Worm (Caenorhabditis elegans) whole organism, midembryonic: Measurements from ENCODE around the gene Y39B6A.41.
"Not testable (repeated sequence)": the region's sequence is repeated elsewhere in the genome, so short reads cannot be mapped to it uniquely, and the experiment has no call there.

Experiments used
- T22C8.4 ChIP-seq: fragments of 200-800 bp; sonication (Bioruptor generic); IDR thresholded peaks from 2 replicates; pipeline ENCODE4 v1.3.6; 2022; ENCODE audit warnings: missing genetic modification characterization, missing compliant biosample characterization
- cog-1 ChIP-seq: sonication (generic microtip); optimal IDR thresholded peaks from 2 replicates; lab custom pipeline; 2016; ENCODE audit warnings: missing genetic modification characterization, missing compliant biosample characterization
- flt-1 ChIP-seq: fragments of 200-800 bp; sonication (Bioruptor generic); IDR thresholded peaks from 2 replicates; pipeline ENCODE4 v1.3.6; 2022; ENCODE audit warnings: missing genetic modification characterization, missing compliant biosample characterization
- klf-2 ChIP-seq: fragments of 200-800 bp; sonication (Bioruptor generic); conservative IDR thresholded peaks from 2 replicates; pipeline ENCODE4 v1.3.6; 2022; ENCODE audit warnings: missing genetic modification reagents, missing genetic modification characterization, missing compliant biosample characterization
- med-1 ChIP-seq: sonication (generic microtip); optimal IDR thresholded peaks from 2 replicates; lab custom pipeline; 2017; ENCODE audit warnings: missing genetic modification characterization, mild to moderate bottlenecking, missing compliant biosample characterization, antibody characterized with exemption, missing genetic modification reagents; ENCODE audit not compliant: insufficient read depth
- ref-1 ChIP-seq: fragments of 200-800 bp; sonication (Bioruptor generic); conservative IDR thresholded peaks from 2 replicates; pipeline ENCODE4 v1.3.6; 2022; ENCODE audit warnings: missing genetic modification reagents, missing genetic modification characterization, missing compliant biosample characterization
- tab-1 ChIP-seq: fragments of 200-800 bp; sonication (Bioruptor generic); IDR thresholded peaks from 2 replicates; pipeline ENCODE4 v1.3.6; 2022; ENCODE audit warnings: missing genetic modification characterization, missing compliant biosample characterization
- ztf-23 ChIP-seq: fragments of 200-800 bp; sonication (Bioruptor generic); IDR thresholded peaks from 2 replicates; pipeline ENCODE4 v1.3.6; 2022; ENCODE audit warnings: missing genetic modification reagents, missing genetic modification characterization, missing compliant biosample characterization
- ztf-29 ChIP-seq: fragments of 200-800 bp; sonication (Bioruptor generic); IDR thresholded peaks from 2 replicates; pipeline ENCODE4 v1.3.6; 2022; ENCODE audit warnings: missing genetic modification reagents, missing genetic modification characterization, missing compliant biosample characterization

Y39B6A.41 gene

ce11 chrV:18977876-18978275, at the start of gene Y39B6A.41:
Y39B6A.41 (minus strand) TSS chrV:18977976.
- TF ChIP-seq med-1 (GFP tag; lab: Kevin White, UChicago) (no peak), T22C8.4 (GFP tag; lab: Robert Waterston, UW) (no peak), ref-1 (GFP tag; lab: Robert Waterston, UW) (no peak), klf-2 (GFP tag; lab: Robert Waterston, UW) (no peak), cog-1 (tag; lab: Kevin White, UChicago) (no peak), ztf-29 (GFP tag; lab: Robert Waterston, UW) (no peak), flt-1 (GFP tag; lab: Robert Waterston, UW) (no peak)

ce11 chrV:19027338-19027737, 49.6 kb upstream of the Y39B6A.41 start:
- no peak for TF ChIP-seq ztf-29 (GFP tag; lab: Robert Waterston, UW)
- peak; percentile 91 for TF ChIP-seq T22C8.4 (GFP tag; lab: Robert Waterston, UW)

- peak; percentile 82 for TF ChIP-seq T22C8.4 (GFP tag; lab: Robert Waterston, UW)
Observed at ce11 chrV:19026757-19027156, 49.0 kb upstream of the Y39B6A.41 start.

- TF ChIP-seq ref-1 (GFP tag; lab: Robert Waterston, UW) (no peak), med-1 (GFP tag; lab: Kevin White, UChicago) (no peak), ztf-23 (GFP tag; lab: Robert Waterston, UW) (no peak), flt-1 (GFP tag; lab: Robert Waterston, UW) (no peak), T22C8.4 (GFP tag; lab: Robert Waterston, UW) (no peak), ztf-29 (GFP tag; lab: Robert Waterston, UW) (no peak), tab-1 (GFP tag; lab: Robert Waterston, UW) (no peak), cog-1 (tag; lab: Kevin White, UChicago) (no peak)
Observed at ce11 chrV:19026163-19026562, 48.4 kb upstream of the Y39B6A.41 start, which contains the start of gene Y39B6A.25. Y39B6A.25 (plus strand) TSS chrV:19026463.

- TF ChIP-seq tab-1 (GFP tag; lab: Robert Waterston, UW), result no peak
Observed at ce11 chrV:19024683-19025082, 46.9 kb upstream of the Y39B6A.41 start, which contains the start of gene Y39B6A.29. Y39B6A.29 (minus strand) TSS chrV:19024783.

- TF ChIP-seq ztf-29 (GFP tag; lab: Robert Waterston, UW) (no peak), ztf-23 (GFP tag; lab: Robert Waterston, UW) (no peak), T22C8.4 (GFP tag; lab: Robert Waterston, UW) (peak; percentile 85), klf-2 (GFP tag; lab: Robert Waterston, UW) (no peak), med-1 (GFP tag; lab: Kevin White, UChicago) (no peak), flt-1 (GFP tag; lab: Robert Waterston, UW) (no peak), ref-1 (GFP tag; lab: Robert Waterston, UW) (no peak)
Observed at ce11 chrV:19019239-19019638, 41.5 kb upstream of the Y39B6A.41 start.

- peak; percentile 79 for TF ChIP-seq T22C8.4 (GFP tag; lab: Robert Waterston, UW)
Observed at ce11 chrV:19014940-19015339, 37.2 kb upstream of the Y39B6A.41 start.

ce11 chrV:19014273-19014672, 36.5 kb upstream of the Y39B6A.41 start, which contains the start of gene Y39B6A.30:
Y39B6A.30 (plus strand) TSS chrV:19014573.
- not testable (repeated sequence) for TF ChIP-seq ztf-29 (GFP tag; lab: Robert Waterston, UW); tab-1 (GFP tag; lab: Robert Waterston, UW); med-1 (GFP tag; lab: Kevin White, UChicago)

ce11 chrV:19013215-19013614, 35.4 kb upstream of the Y39B6A.41 start:
- no peak for TF ChIP-seq med-1 (GFP tag; lab: Kevin White, UChicago)
- no peak for TF ChIP-seq klf-2 (GFP tag; lab: Robert Waterston, UW)
- TF ChIP-seq flt-1 (GFP tag; lab: Robert Waterston, UW), result no peak
- no peak for TF ChIP-seq cog-1 (tag; lab: Kevin White, UChicago)
- TF ChIP-seq ztf-23 (GFP tag; lab: Robert Waterston, UW), result no peak
- no peak for TF ChIP-seq T22C8.4 (GFP tag; lab: Robert Waterston, UW)
- no peak for TF ChIP-seq ref-1 (GFP tag; lab: Robert Waterston, UW)
- no peak for TF ChIP-seq tab-1 (GFP tag; lab: Robert Waterston, UW)
- no peak for TF ChIP-seq ztf-29 (GFP tag; lab: Robert Waterston, UW)

ce11 chrV:19010405-19010804, 32.6 kb upstream of the Y39B6A.41 start:
- TF ChIP-seq T22C8.4 (GFP tag; lab: Robert Waterston, UW) (peak; percentile 77), klf-2 (GFP tag; lab: Robert Waterston, UW) (no peak)

- TF ChIP-seq ref-1 (GFP tag; lab: Robert Waterston, UW), result no peak
Observed at ce11 chrV:19001656-19002055, 23.9 kb upstream of the Y39B6A.41 start, which contains the start of gene Y39B6A.33. Y39B6A.33 (plus strand) TSS chrV:19001956.
